Worm (Caenorhabditis elegans) whole organism, L2 larva: ENCODE data around the gene hpo-36.

ENCODE experiments used
- C34F6.9 ChIP-seq: fragments of 150-350 bp; optimal IDR thresholded peaks from 2 replicates; lab custom pipeline; 2014; ENCODE audit warnings: missing biosample characterization, missing genetic modification characterization
- F13H6.1 ChIP-seq: sonication (generic microtip); optimal IDR thresholded peaks from 2 replicates; lab custom pipeline; 2016; ENCODE audit warnings: missing genetic modification characterization, missing compliant biosample characterization
- blmp-1 ChIP-seq: sonication (generic microtip); optimal IDR thresholded peaks from 2 replicates; lab custom pipeline; 2017; ENCODE audit warnings: missing genetic modification characterization, mild to moderate bottlenecking, missing compliant biosample characterization, antibody characterized with exemption, moderate library complexity; ENCODE audit not compliant: insufficient read depth
- crh-2 ChIP-seq: sonication (generic microtip); optimal IDR thresholded peaks from 2 replicates; lab custom pipeline; 2017; ENCODE audit warnings: missing biosample characterization, missing genetic modification characterization
- egl-27 ChIP-seq: sonication (generic microtip); optimal IDR thresholded peaks from 3 replicates; lab custom pipeline; 2017; ENCODE audit warnings: missing biosample characterization, missing genetic modification reagents, missing genetic modification characterization
- elt-1 ChIP-seq: fragments of 150-350 bp; optimal IDR thresholded peaks from 2 replicates; lab custom pipeline; 2014; ENCODE audit warnings: missing biosample characterization, missing genetic modification characterization
- elt-3 ChIP-seq: sonication (generic microtip); optimal IDR thresholded peaks from 2 replicates; lab custom pipeline; 2017; ENCODE audit warnings: missing biosample characterization, missing genetic modification characterization
- lin-39 ChIP-seq: fragments of 150-350 bp; optimal IDR thresholded peaks from 2 replicates; lab custom pipeline; 2014; ENCODE audit warnings: missing biosample characterization, missing genetic modification reagents, missing genetic modification characterization
- nhr-11 ChIP-seq: fragments of 150-350 bp; optimal IDR thresholded peaks from 2 replicates; lab custom pipeline; 2014; ENCODE audit warnings: missing biosample characterization, missing genetic modification characterization
- nhr-12 ChIP-seq: fragments of 150-350 bp; optimal IDR thresholded peaks from 2 replicates; lab custom pipeline; 2014; ENCODE audit warnings: missing biosample characterization, missing genetic modification characterization
- nhr-129 ChIP-seq: fragments of 150-350 bp; optimal IDR thresholded peaks from 2 replicates; lab custom pipeline; 2014; ENCODE audit warnings: missing biosample characterization, missing genetic modification characterization
- nhr-21 ChIP-seq: fragments of 150-350 bp; optimal IDR thresholded peaks from 2 replicates; lab custom pipeline; 2014; ENCODE audit warnings: missing biosample characterization, missing genetic modification characterization
- nhr-25 ChIP-seq: fragments of 150-350 bp; sonication (generic microtip); optimal IDR thresholded peaks from 3 replicates; lab custom pipeline; 2014; ENCODE audit warnings: missing biosample characterization, missing genetic modification characterization
- nhr-77 ChIP-seq: fragments of 150-350 bp; optimal IDR thresholded peaks from 2 replicates; lab custom pipeline; 2014; ENCODE audit warnings: missing biosample characterization, missing genetic modification characterization
- peb-1 ChIP-seq: fragments of 150-350 bp; optimal IDR thresholded peaks from 2 replicates; lab custom pipeline; 2014; ENCODE audit warnings: missing biosample characterization, missing genetic modification characterization
- sem-4 ChIP-seq: fragments of 150-350 bp; optimal IDR thresholded peaks from 2 replicates; lab custom pipeline; 2014; ENCODE audit warnings: missing biosample characterization, missing genetic modification reagents, missing genetic modification characterization
- skn-1 ChIP-seq: sonication (generic microtip); optimal IDR thresholded peaks from 2 replicates; lab custom pipeline; 2017; ENCODE audit warnings: missing biosample characterization, missing genetic modification characterization
- unc-39 ChIP-seq: fragments of 150-350 bp; optimal IDR thresholded peaks from 2 replicates; lab custom pipeline; 2014; ENCODE audit warnings: missing biosample characterization, missing genetic modification characterization
- unc-55 ChIP-seq: fragments of 150-350 bp; sonication (generic microtip); optimal IDR thresholded peaks from 3 replicates; lab custom pipeline; 2014; ENCODE audit warnings: missing biosample characterization, missing genetic modification reagents, missing genetic modification characterization
- unc-62 ChIP-seq: fragments of 150-350 bp; optimal IDR thresholded peaks from 2 replicates; lab custom pipeline; 2014; ENCODE audit warnings: missing biosample characterization, missing genetic modification reagents, missing genetic modification characterization
- zag-1 ChIP-seq: fragments of 150-350 bp; optimal IDR thresholded peaks from 2 replicates; lab custom pipeline; 2014; ENCODE audit warnings: missing biosample characterization, missing genetic modification characterization
- ztf-11 ChIP-seq: sonication (generic microtip); optimal IDR thresholded peaks from 2 replicates; lab custom pipeline; 2017; ENCODE audit warnings: missing biosample characterization, missing genetic modification characterization
- ztf-4 ChIP-seq: fragments of 150-350 bp; optimal IDR thresholded peaks from 2 replicates; lab custom pipeline; 2014; ENCODE audit warnings: missing biosample characterization, missing genetic modification characterization

hpo-36 gene

DNA sequence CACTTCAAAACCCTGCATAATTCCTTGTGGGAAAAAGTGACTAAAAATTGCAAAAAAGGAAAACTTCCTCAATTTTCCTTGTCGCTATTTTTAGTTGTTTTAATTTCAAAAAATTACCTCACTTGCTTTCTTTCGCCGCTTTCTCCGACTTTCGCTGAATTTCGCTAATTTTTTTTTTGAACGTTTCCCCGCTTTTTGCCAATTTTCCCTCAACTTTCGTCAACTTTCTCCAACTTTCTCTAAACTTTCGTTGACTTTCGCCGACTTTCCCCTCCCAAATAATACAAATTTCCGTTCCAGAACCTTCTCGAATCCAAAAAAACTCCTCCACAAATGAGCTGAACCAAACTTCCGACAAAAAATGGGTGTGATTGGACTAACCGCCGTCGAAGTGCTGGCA, 56.6 kb downstream of the hpo-36 start, which contains the start of gene W08A12.3:
W08A12.3 (plus strand) TSS at position 301 of the 400 bp plus-strand sequence.
- TF ChIP-seq ztf-4 (tag; lab: Kevin White, UChicago) (no peak), nhr-25 (tag; lab: Kevin White, UChicago) (no peak), peb-1 (tag; lab: Kevin White, UChicago) (no peak), egl-27 (tag; lab: Kevin White, UChicago) (no peak), ztf-11 (tag; lab: Kevin White, UChicago) (no peak), lin-39 (no peak), nhr-129 (tag; lab: Kevin White, UChicago) (no peak), crh-2 (tag; lab: Kevin White, UChicago) (no peak), skn-1 (tag; lab: Kevin White, UChicago) (no peak), nhr-21 (tag; lab: Kevin White, UChicago) (no peak), nhr-77 (tag; lab: Kevin White, UChicago) (no peak), nhr-12 (tag; lab: Kevin White, UChicago) (no peak), elt-1 (no peak), sem-4 (tag; lab: Kevin White, UChicago) (no peak), C34F6.9 (tag; lab: Kevin White, UChicago) (no peak), F13H6.1 (tag; lab: Kevin White, UChicago) (no peak), blmp-1 (tag; lab: Kevin White, UChicago) (no peak), elt-3 (tag; lab: Kevin White, UChicago) (no peak), unc-62 (GFP tag; lab: Kevin White, UChicago) (no peak)

DNA sequence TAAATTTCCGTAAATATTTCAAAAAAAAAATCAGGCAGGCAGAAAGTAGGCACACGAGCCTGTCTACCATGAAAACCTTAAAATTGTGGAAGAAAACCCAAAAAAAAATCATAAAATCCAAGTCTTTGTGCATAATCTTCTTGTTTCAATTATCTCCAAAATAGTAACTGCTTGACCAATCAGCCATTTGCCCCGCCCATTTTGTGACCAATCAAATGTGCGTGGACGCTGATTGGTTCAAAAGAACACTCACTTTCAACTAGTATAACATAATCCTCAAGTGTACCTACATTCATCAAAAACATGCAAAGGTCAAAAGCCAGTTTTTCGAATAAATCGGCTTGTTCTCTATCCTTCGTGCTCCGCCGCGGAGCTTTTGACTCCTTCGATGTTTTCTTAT, 60.7 kb downstream of the hpo-36 start:
- TF ChIP-seq unc-55 (GFP tag; lab: Kevin White, UChicago) = no peak
- no peak for TF ChIP-seq F13H6.1 (tag; lab: Kevin White, UChicago)
- TF ChIP-seq C34F6.9 (tag; lab: Kevin White, UChicago) = no peak
- no peak for TF ChIP-seq nhr-11
- TF ChIP-seq unc-39 (tag; lab: Kevin White, UChicago) = no peak
- no peak for TF ChIP-seq zag-1 (tag; lab: Kevin White, UChicago)
- no peak for TF ChIP-seq ztf-4 (tag; lab: Kevin White, UChicago)
- TF ChIP-seq lin-39 = no peak
